Worm (Caenorhabditis elegans): Measurements from ENCODE around the gene Y57A10C.8.

DNA sequence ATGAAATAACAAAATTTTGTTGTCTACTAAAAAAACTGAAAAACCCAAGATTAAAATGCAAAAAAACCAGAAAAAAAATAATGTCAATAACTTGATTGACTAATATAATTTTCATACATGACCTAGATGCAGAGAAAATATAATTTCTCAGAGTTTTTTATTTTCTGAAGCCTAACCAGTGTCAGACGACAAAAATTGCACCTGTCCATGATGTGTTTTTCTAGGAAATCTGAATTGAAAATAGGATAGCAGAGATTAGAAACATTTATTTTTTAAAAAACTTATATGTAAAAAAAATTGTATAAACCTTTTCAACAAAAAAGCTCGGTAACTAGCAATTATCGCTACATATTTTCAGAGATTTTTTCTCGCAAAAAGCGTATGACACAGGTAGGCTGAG is 11.6 kb downstream of the Y57A10C.8 start:
- TF ChIP-seq ztf-11 (tag; optimal IDR thresholded peaks at IDR 0.05) (no peak), snpc-4 (tag; optimal IDR thresholded peaks at IDR 0.05) (no peak), nhr-11 (tag; optimal IDR thresholded peaks at IDR 0.05) (no peak), aly-2 (tag; optimal IDR thresholded peaks at IDR 0.05) (no peak), nhr-76 (tag; optimal IDR thresholded peaks at IDR 0.05) (no peak), lin-39 (tag; optimal IDR thresholded peaks at IDR 0.05) (no peak)

Data from whole organism, L1 larva.